Fruit fly (Drosophila melanogaster) whole organism, embryonic: ENCODE results near the gene CG10343.

ENCODE experiments used
- Antp ChIP-seq: fragments of 200-800 bp; sonication (Bioruptor generic); optimal IDR thresholded peaks from 3 replicates; lab custom pipeline; 2016; ENCODE audit warnings: missing biosample characterization, missing genetic modification characterization
- Asciz ChIP-seq: fragments of 200-800 bp; sonication (Bioruptor generic); optimal IDR thresholded peaks from 2 replicates; lab custom pipeline; 2017; ENCODE audit warnings: missing biosample characterization, mild to moderate bottlenecking, missing genetic modification characterization, missing genetic modification reagents
- Atf6 ChIP-seq: fragments of 200-800 bp; sonication (Bioruptor generic); IDR thresholded peaks from 2 replicates; pipeline ENCODE4 v1.3.6; 2022; ENCODE audit warnings: missing biosample characterization, missing genetic modification characterization
- BEAF-32 ChIP-seq: fragments of 200-800 bp; sonication (Bioruptor generic); optimal IDR thresholded peaks from 3 replicates; lab custom pipeline; 2017; ENCODE audit warnings: missing biosample characterization, missing genetic modification characterization, mild to moderate bottlenecking, moderate library complexity, missing genetic modification reagents
- BtbVII ChIP-seq: fragments of 200-800 bp; sonication (Bioruptor generic); optimal IDR thresholded peaks from 3 replicates; lab custom pipeline; 2017; ENCODE audit warnings: missing biosample characterization, mild to moderate bottlenecking, missing genetic modification characterization
- CG10209 ChIP-seq: fragments of 200-800 bp; sonication (Bioruptor generic); optimal IDR thresholded peaks from 3 replicates; lab custom pipeline; 2017; ENCODE audit warnings: missing biosample characterization, mild to moderate bottlenecking, missing genetic modification characterization, missing genetic modification reagents
- CG10267 ChIP-seq: fragments of 200-800 bp; sonication (Bioruptor generic); optimal IDR thresholded peaks from 2 replicates; lab custom pipeline; 2018; ENCODE audit warnings: missing biosample characterization, mild to moderate bottlenecking, missing genetic modification characterization, moderate library complexity
- CG10366 ChIP-seq: fragments of 200-800 bp; sonication (Bioruptor generic); IDR thresholded peaks from 2 replicates; pipeline ENCODE4 v1.3.6; 2022; ENCODE audit warnings: missing biosample characterization, missing genetic modification characterization
- CG10462 ChIP-seq: fragments of 200-800 bp; sonication (Bioruptor generic); optimal IDR thresholded peaks from 2 replicates; lab custom pipeline; 2016; ENCODE audit warnings: missing biosample characterization, missing genetic modification characterization
- CG11504 ChIP-seq: fragments of 200-800 bp; sonication (Bioruptor generic); optimal IDR thresholded peaks from 3 replicates; lab custom pipeline; 2019; ENCODE audit warnings: missing biosample characterization, mild to moderate bottlenecking, missing genetic modification characterization, moderate library complexity
- CG11696 ChIP-seq: fragments of 200-800 bp; sonication (Bioruptor generic); IDR thresholded peaks from 2 replicates; pipeline ENCODE4 v1.3.6; 2022; ENCODE audit warnings: missing biosample characterization, missing genetic modification characterization
- CG12942 ChIP-seq: fragments of 200-800 bp; sonication (Bioruptor generic); optimal IDR thresholded peaks from 3 replicates; lab custom pipeline; 2016; ENCODE audit warnings: missing biosample characterization, missing genetic modification characterization
- CG15011 ChIP-seq: fragments of 200-800 bp; sonication (Bioruptor generic); optimal IDR thresholded peaks from 3 replicates; lab custom pipeline; 2018; ENCODE audit warnings: missing biosample characterization, mild to moderate bottlenecking, missing genetic modification characterization
- CG15073 ChIP-seq: fragments of 200-800 bp; sonication (Bioruptor generic); optimal IDR thresholded peaks from 2 replicates; lab custom pipeline; 2016; ENCODE audit warnings: missing biosample characterization, missing genetic modification characterization
- CG15696 ChIP-seq: fragments of 200-800 bp; sonication (Bioruptor generic); optimal IDR thresholded peaks from 2 replicates; lab custom pipeline; 2019; ENCODE audit warnings: missing biosample characterization, mild to moderate bottlenecking, missing genetic modification characterization, moderate library complexity
- CG30431 ChIP-seq: fragments of 200-800 bp; sonication (Bioruptor generic); optimal IDR thresholded peaks from 2 replicates; lab custom pipeline; 2017; ENCODE audit warnings: missing biosample characterization, missing genetic modification characterization
- CG4730 ChIP-seq: fragments of 200-800 bp; sonication (Bioruptor generic); IDR thresholded peaks from 2 replicates; pipeline ENCODE4 v1.3.6; 2022; ENCODE audit warnings: missing biosample characterization, missing genetic modification characterization
- CG6689 ChIP-seq: fragments of 200-800 bp; sonication (Bioruptor generic); IDR thresholded peaks from 2 replicates; pipeline ENCODE4 v1.3.6; 2022; ENCODE audit warnings: missing biosample characterization, missing genetic modification characterization
- D ChIP-seq, 2 experiments: fragments of 200-800 bp in 1 of 2; fragments of >200 bp in 1 of 2; sonication (Bioruptor generic) in 1 of 2; optimal IDR thresholded peaks; 2 replicates in 1 of 2; 3 replicates in 1 of 2; lab custom pipeline; 2017; ENCODE audit warnings: mild to moderate bottlenecking in 1 of 2, missing biosample characterization in 1 of 2, missing genetic modification characterization in 1 of 2, missing genetic modification reagents in 1 of 2
- Dref ChIP-seq: fragments of 200-800 bp; sonication (Bioruptor generic); IDR thresholded peaks from 2 replicates; pipeline ENCODE4 v1.3.6; 2022; ENCODE audit warnings: missing biosample characterization, missing genetic modification characterization
- E2f1 ChIP-seq: fragments of 200-800 bp; sonication (Bioruptor generic); IDR thresholded peaks from 2 replicates; pipeline ENCODE4 v1.3.6; 2022; ENCODE audit warnings: missing biosample characterization, missing genetic modification characterization
- GATAe ChIP-seq: fragments of 200-800 bp; sonication (Bioruptor generic); conservative IDR thresholded peaks from 2 replicates; pipeline ENCODE4 v1.3.6; 2022; ENCODE audit warnings: missing biosample characterization, missing genetic modification characterization
- H15 ChIP-seq: fragments of 200-800 bp; sonication (Bioruptor generic); IDR thresholded peaks from 3 replicates; pipeline ENCODE4 v1.3.6; 2022; ENCODE audit warnings: missing biosample characterization, missing genetic modification characterization
- HmgD ChIP-seq: fragments of 200-800 bp; sonication (Bioruptor generic); optimal IDR thresholded peaks from 3 replicates; lab custom pipeline; 2016; ENCODE audit warnings: missing biosample characterization, missing genetic modification characterization
- Hsf ChIP-seq: fragments of 200-800 bp; sonication (Bioruptor generic); optimal IDR thresholded peaks from 3 replicates; lab custom pipeline; 2016; ENCODE audit warnings: missing biosample characterization, missing genetic modification characterization
- Jarid2 ChIP-seq: fragments of 200-800 bp; sonication (Bioruptor generic); optimal IDR thresholded peaks from 3 replicates; lab custom pipeline; 2017; ENCODE audit warnings: mild to moderate bottlenecking, missing biosample characterization, missing genetic modification reagents, missing genetic modification characterization
- Mad ChIP-seq: fragments of 200-800 bp; sonication (Bioruptor generic); optimal IDR thresholded peaks from 2 replicates; lab custom pipeline; 2016; ENCODE audit warnings: missing biosample characterization, missing genetic modification characterization
- Max ChIP-seq: fragments of 200-800 bp; sonication (Bioruptor generic); optimal IDR thresholded peaks from 2 replicates; lab custom pipeline; 2016; ENCODE audit warnings: missing biosample characterization, mild to moderate bottlenecking, missing genetic modification characterization
- NC2α ChIP-seq: fragments of 200-800 bp; sonication (Bioruptor generic); optimal IDR thresholded peaks from 2 replicates; lab custom pipeline; 2016; ENCODE audit warnings: missing biosample characterization, missing genetic modification characterization
- NC2β ChIP-seq: fragments of 200-800 bp; sonication (Bioruptor generic); optimal IDR thresholded peaks from 2 replicates; lab custom pipeline; 2016; ENCODE audit warnings: missing biosample characterization, missing genetic modification characterization
- Nf-YB ChIP-seq: fragments of 200-800 bp; sonication (Bioruptor generic); optimal IDR thresholded peaks from 3 replicates; lab custom pipeline; 2019; ENCODE audit warnings: missing biosample characterization, mild to moderate bottlenecking, missing genetic modification characterization, moderate library complexity
- Optix ChIP-seq: fragments of 200-800 bp; sonication (Bioruptor generic); IDR thresholded peaks from 3 replicates; pipeline ENCODE4 v1.3.6; 2022; ENCODE audit warnings: missing biosample characterization, missing genetic modification characterization
- Ptx1 ChIP-seq: fragments of 200-800 bp; sonication (Bioruptor generic); IDR thresholded peaks from 2 replicates; pipeline ENCODE4 v1.3.6; 2022; ENCODE audit warnings: missing biosample characterization, missing genetic modification characterization
- Rx ChIP-seq: fragments of 200-800 bp; sonication (Bioruptor generic); IDR thresholded peaks from 2 replicates; pipeline ENCODE4 v1.3.6; 2022; ENCODE audit warnings: missing biosample characterization, missing genetic modification characterization
- Vsx1 ChIP-seq: fragments of 200-800 bp; sonication (Bioruptor generic); optimal IDR thresholded peaks from 2 replicates; lab custom pipeline; 2017; ENCODE audit warnings: missing biosample characterization, mild to moderate bottlenecking, missing genetic modification characterization, missing genetic modification reagents
- cwo ChIP-seq: fragments of 200-800 bp; sonication (Bioruptor generic); optimal IDR thresholded peaks from 3 replicates; lab custom pipeline; 2017; ENCODE audit warnings: missing biosample characterization, missing genetic modification characterization, mild to moderate bottlenecking, moderate library complexity, missing genetic modification reagents
- grau ChIP-seq: fragments of 200-800 bp; optimal IDR thresholded peaks from 3 replicates; lab custom pipeline; 2019; ENCODE audit warnings: missing biosample characterization, mild to moderate bottlenecking, missing genetic modification characterization, moderate library complexity
- her ChIP-seq: fragments of 200-800 bp; sonication (Bioruptor generic); optimal IDR thresholded peaks from 2 replicates; lab custom pipeline; 2016; ENCODE audit warnings: missing biosample characterization, missing genetic modification characterization
- ken ChIP-seq: fragments of 200-800 bp; sonication (Bioruptor generic); IDR thresholded peaks from 3 replicates; pipeline ENCODE4 v1.3.6; 2022; ENCODE audit warnings: missing biosample characterization, missing genetic modification characterization
- lbe ChIP-seq: fragments of 200-800 bp; sonication (Bioruptor generic); optimal IDR thresholded peaks from 2 replicates; lab custom pipeline; 2016; ENCODE audit warnings: missing biosample characterization, mild to moderate bottlenecking, missing genetic modification characterization
- luna ChIP-seq: fragments of 200-800 bp; sonication (Bioruptor generic); optimal IDR thresholded peaks from 2 replicates; lab custom pipeline; 2016; ENCODE audit warnings: missing biosample characterization, missing genetic modification characterization
- pfk ChIP-seq: fragments of 200-800 bp; sonication (Bioruptor generic); optimal IDR thresholded peaks from 2 replicates; lab custom pipeline; 2018; ENCODE audit warnings: missing biosample characterization, mild to moderate bottlenecking, missing genetic modification characterization, moderate library complexity
- rib ChIP-seq: fragments of 200-800 bp; sonication (Bioruptor generic); IDR thresholded peaks from 2 replicates; pipeline ENCODE4 v1.3.6; 2022; ENCODE audit warnings: missing biosample characterization, missing genetic modification characterization
- run ChIP-seq: fragments of 200-800 bp; sonication (Bioruptor generic); optimal IDR thresholded peaks from 3 replicates; lab custom pipeline; 2018; ENCODE audit warnings: missing biosample characterization, mild to moderate bottlenecking, missing genetic modification characterization
- sens ChIP-seq: fragments of 200-800 bp; sonication (Bioruptor generic); peaks from one replicate; lab custom pipeline; 2016; ENCODE audit warnings: missing biosample characterization, missing genetic modification characterization
- sqz ChIP-seq: fragments of 200-800 bp; sonication (Bioruptor generic); optimal IDR thresholded peaks from 3 replicates; lab custom pipeline; 2018; ENCODE audit warnings: missing biosample characterization, mild to moderate bottlenecking, missing genetic modification characterization
- ssp ChIP-seq: fragments of 200-800 bp; sonication (Bioruptor generic); IDR thresholded peaks from 2 replicates; pipeline ENCODE4 v1.3.6; 2022; ENCODE audit warnings: missing biosample characterization, missing genetic modification characterization
- tgo ChIP-seq: fragments of 200-800 bp; sonication (Bioruptor generic); IDR thresholded peaks from 3 replicates; pipeline ENCODE4 v1.3.6; 2022; ENCODE audit warnings: missing biosample characterization, missing genetic modification characterization
- vfl ChIP-seq: fragments of 200-800 bp; sonication (Bioruptor generic); optimal IDR thresholded peaks from 2 replicates; lab custom pipeline; 2016; ENCODE audit warnings: missing biosample characterization, missing genetic modification characterization
- zen2 ChIP-seq: fragments of 200-800 bp; sonication (Bioruptor generic); IDR thresholded peaks from 3 replicates; pipeline ENCODE4 v1.3.6; 2022; ENCODE audit warnings: missing biosample characterization, missing genetic modification characterization; ENCODE audit not compliant: partially characterized antibody

The CG10343 gene

DNA sequence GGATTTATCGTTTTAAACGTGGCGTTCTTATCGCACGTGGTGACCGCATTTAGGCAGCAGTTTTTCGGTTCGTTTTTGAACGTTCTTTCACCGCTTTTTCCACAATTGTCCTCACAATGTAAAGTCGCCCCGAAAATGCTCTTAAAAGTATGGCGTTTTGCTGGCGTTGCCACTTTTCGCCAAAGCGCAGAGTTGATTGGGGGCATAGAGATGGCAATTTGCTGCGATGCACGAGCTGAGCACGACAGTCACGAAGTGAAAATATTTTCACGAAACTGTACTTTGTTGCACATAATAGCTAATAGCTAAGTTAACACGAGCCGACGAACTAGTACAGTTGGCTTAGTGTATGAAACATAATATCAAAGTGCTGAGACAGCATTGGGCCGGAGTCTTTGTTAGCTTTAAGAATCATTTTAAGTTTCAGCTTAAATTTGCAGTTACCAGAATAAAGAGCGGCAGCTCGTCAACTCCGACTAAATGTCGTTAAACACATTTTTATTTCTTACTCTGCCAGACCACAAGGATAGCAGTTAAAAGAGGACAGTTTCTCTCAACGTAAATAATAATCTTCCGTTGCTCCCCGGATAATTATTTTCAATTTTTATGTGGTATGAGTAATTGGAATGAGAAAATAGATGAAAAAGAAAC lies 14.5 kb upstream of the CG10343 start, which contains the start of gene msl-1 (continued):
- no peak for TF ChIP-seq CG15073
- peak; percentile 34 for TF ChIP-seq sens (GFP tag; lab: Kevin White, UChicago)
- TF ChIP-seq GATAe (GFP tag; lab: Robert Waterston, UW) = no peak
- peak; percentile 26 for TF ChIP-seq sqz (GFP tag; lab: Kevin White, UChicago)
- TF ChIP-seq cwo = no peak
- peak; percentile 79 for TF ChIP-seq HmgD
- no peak for TF ChIP-seq luna (GFP tag; lab: Kevin White, UChicago)
- TF ChIP-seq ssp (GFP tag; lab: Robert Waterston, UW) = peak; percentile 26; the same call in 1 of the 2 replicates
- no peak for TF ChIP-seq CG15011 (GFP tag; lab: Kevin White, UChicago)
- TF ChIP-seq Nf-YB = no peak
- no peak for TF ChIP-seq Atf6
- TF ChIP-seq Optix (GFP tag; lab: Robert Waterston, UW) = no peak
- TF ChIP-seq CG6689 (GFP tag; lab: Robert Waterston, UW) = no peak
- TF ChIP-seq CG11504 (tag; lab: Kevin White, UChicago) = no peak
- peak; percentile 90 for TF ChIP-seq BEAF-32 (GFP tag; lab: Kevin White, UChicago)
- no peak for TF ChIP-seq Max (GFP tag; lab: Kevin White, UChicago)
- no peak for TF ChIP-seq Rx
- no peak; the same call in 2 of the 3 replicates for TF ChIP-seq H15 (GFP tag; lab: Robert Waterston, UW)
- TF ChIP-seq zen2 (GFP tag; lab: Robert Waterston, UW) = peak; percentile 95
- no peak for TF ChIP-seq grau (tag; lab: Kevin White, UChicago)
- no peak for TF ChIP-seq CG30431 (GFP tag; lab: Kevin White, UChicago)
- no peak for TF ChIP-seq tgo
- no peak for TF ChIP-seq run (tag; lab: Kevin White, UChicago)
- TF ChIP-seq CG11696 (GFP tag; lab: Robert Waterston, UW) = no peak
- TF ChIP-seq ken (GFP tag; lab: Robert Waterston, UW) = 0 out of 3 replicates have a peak, but pooled peaks have one; percentile 41
- peak; percentile 10; the same call in 1 of the 2 replicates for TF ChIP-seq CG10366 (GFP tag; lab: Robert Waterston, UW)
- TF ChIP-seq rib (GFP tag; lab: Robert Waterston, UW) = no peak
- no peak for TF ChIP-seq lbe (GFP tag; lab: Kevin White, UChicago)
- TF ChIP-seq Mad (GFP tag; lab: Kevin White, UChicago) = no peak
- peak; percentile 25 for TF ChIP-seq D (optimal IDR thresholded peaks at IDR 0.05; lab: Kevin White, UChicago)
- no peak for TF ChIP-seq D (GFP tag; optimal IDR thresholded peaks at IDR 0.05; lab: Kevin White, UChicago)
- no peak for TF ChIP-seq Vsx1
- TF ChIP-seq BtbVII (GFP tag; lab: Kevin White, UChicago) = no peak
- TF ChIP-seq CG15696 (tag; lab: Kevin White, UChicago) = no peak
- peak; percentile 49 for TF ChIP-seq NC2β (GFP tag; lab: Kevin White, UChicago)
- peak; percentile 12 for TF ChIP-seq vfl (GFP tag; lab: Kevin White, UChicago)
- TF ChIP-seq CG4730 (GFP tag; lab: Robert Waterston, UW) = no peak
- no peak for TF ChIP-seq pfk
- TF ChIP-seq Dref (GFP tag; lab: Robert Waterston, UW) = peak; percentile 53
- TF ChIP-seq CG10462 (GFP tag; lab: Kevin White, UChicago) = no peak
- TF ChIP-seq her (GFP tag; lab: Kevin White, UChicago) = no peak
- TF ChIP-seq Asciz (GFP tag; lab: Kevin White, UChicago) = no peak
- TF ChIP-seq Ptx1 (GFP tag; lab: Robert Waterston, UW) = peak; percentile 31; the same call in 1 of the 2 replicates
- no peak for TF ChIP-seq CG12942
- TF ChIP-seq NC2α (GFP tag; lab: Kevin White, UChicago) = no peak
- no peak for TF ChIP-seq CG10267 (tag; lab: Kevin White, UChicago)
- no peak for TF ChIP-seq E2f1 (GFP tag; lab: Robert Waterston, UW)
- TF ChIP-seq CG10209 = no peak
- peak; percentile 47 for TF ChIP-seq Antp (GFP tag; lab: Kevin White, UChicago)
- peak; percentile 41 for TF ChIP-seq Hsf (GFP tag; lab: Kevin White, UChicago)
- TF ChIP-seq Jarid2 (GFP tag; lab: Kevin White, UChicago) = no peak
